Fruit fly (Drosophila melanogaster): Measurements from ENCODE around the gene CG31391.

The CG31391 gene

DNA sequence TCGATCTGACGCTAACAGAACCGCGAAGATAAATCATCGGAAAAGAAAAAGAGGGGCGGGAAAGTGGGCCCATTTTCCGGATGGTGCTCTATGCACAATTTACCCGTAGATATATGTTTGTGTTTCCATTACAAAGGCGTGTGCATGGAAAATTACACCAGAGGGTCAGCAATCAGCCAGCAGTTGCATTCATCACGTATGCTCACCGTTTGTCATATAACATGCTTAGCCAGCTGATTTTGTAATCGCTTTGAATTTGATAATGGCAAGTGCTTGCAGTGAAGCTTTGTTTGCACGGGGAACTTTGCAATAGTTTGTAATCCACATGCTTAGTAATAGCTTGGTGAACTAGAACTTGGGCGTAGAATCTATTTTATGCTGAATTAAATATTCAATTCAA lies 25.0 kb downstream of the CG31391 start:
- TF ChIP-seq insv (GFP tag; optimal IDR thresholded peaks at IDR 0.05): no peak
- no peak for TF ChIP-seq CG10431 (GFP tag; optimal IDR thresholded peaks at IDR 0.05)
- no peak for TF ChIP-seq CG1024 (GFP tag; IDR thresholded peaks at IDR 0.05)
- TF ChIP-seq nerfin-1 (tag; optimal IDR thresholded peaks at IDR 0.05): no peak
- no peak for TF ChIP-seq CG8359 (GFP tag; optimal IDR thresholded peaks at IDR 0.05; ENCODE audit: borderline replicate concordance)
- TF ChIP-seq CG2199 (GFP tag; IDR thresholded peaks at IDR 0.05): peak; percentile 51; the same call in 1 of the 3 replicates
- TF ChIP-seq gcm (GFP tag; optimal IDR thresholded peaks at IDR 0.05): peak; percentile 6
- TF ChIP-seq Pdp1 (GFP tag; optimal IDR thresholded peaks at IDR 0.05): peak in 1 of 2 experiments; percentile 63
- TF ChIP-seq CG1603 (tag; optimal IDR thresholded peaks at IDR 0.05): no peak
- TF ChIP-seq chinmo (GFP tag; IDR thresholded peaks at IDR 0.05; ENCODE audit: partially characterized antibody): 0 out of 4 replicates have a peak, but pooled peaks have one; percentile 38
- peak; percentile 46 for TF ChIP-seq sens (GFP tag)
- TF ChIP-seq odd (GFP tag; optimal IDR thresholded peaks at IDR 0.05): no peak

DNA sequence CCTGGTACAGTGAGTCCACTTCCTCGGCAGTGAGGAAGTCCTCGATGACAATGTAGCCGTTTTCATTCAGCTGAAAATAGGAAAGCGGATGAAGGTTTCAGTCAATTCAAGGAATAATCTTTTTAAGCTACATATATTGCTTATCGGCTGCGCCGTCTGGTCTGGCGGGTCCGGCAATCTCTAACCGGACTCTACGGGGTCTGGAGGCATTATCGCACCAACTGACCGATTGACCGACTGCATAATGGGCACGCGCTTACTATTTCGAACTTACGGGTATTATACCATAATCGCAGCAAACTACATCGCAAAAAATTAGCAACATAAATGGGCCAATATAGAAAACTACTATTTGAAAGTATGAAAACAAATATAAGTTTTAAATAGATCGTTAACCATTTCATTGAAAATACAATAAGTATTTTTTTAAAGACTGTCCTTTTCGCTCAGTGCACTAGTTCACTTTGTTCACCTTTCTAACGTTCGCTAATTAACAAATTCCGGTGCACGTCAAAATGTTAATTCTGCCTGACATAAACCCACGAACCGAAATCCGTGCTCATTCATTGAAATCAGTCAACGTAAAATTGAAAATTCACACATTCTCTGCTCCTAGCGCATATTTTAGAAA lies 25.8 kb downstream of the CG31391 start:
- peak; percentile 22 for TF ChIP-seq CG2712 (tag; optimal IDR thresholded peaks at IDR 0.05)
- TF ChIP-seq luna (GFP tag; optimal IDR thresholded peaks at IDR 0.05): no peak
- peak; percentile 22 for TF ChIP-seq Oli (tag; optimal IDR thresholded peaks at IDR 0.05)
- peak; percentile 37 for TF ChIP-seq unpg (GFP tag; optimal IDR thresholded peaks at IDR 0.05)
- no peak for TF ChIP-seq Fer1 (GFP tag; optimal IDR thresholded peaks at IDR 0.05)
- peak; percentile 13 for TF ChIP-seq sug (tag; optimal IDR thresholded peaks at IDR 0.05)
- peak; percentile 57 for TF ChIP-seq Med (GFP tag)
- TF ChIP-seq tx (GFP tag; optimal IDR thresholded peaks at IDR 0.05): no peak
- TF ChIP-seq eve (GFP tag; optimal IDR thresholded peaks at IDR 0.05): peak in 1 of 2 experiments; percentile 51
- TF ChIP-seq seq (GFP tag; IDR thresholded peaks at IDR 0.05): 0 out of 2 replicates have a peak, but pooled peaks have one; percentile 37
- TF ChIP-seq CG10366 (GFP tag; IDR thresholded peaks at IDR 0.05): peak; percentile 30; the same call in 1 of the 2 replicates
- TF ChIP-seq esg (GFP tag; conservative IDR thresholded peaks at IDR 0.05): 0 out of 2 replicates have a peak, but pooled peaks have one; percentile 7
- peak; percentile 24 for TF ChIP-seq CG15269 (tag; optimal IDR thresholded peaks at IDR 0.05)
- TF ChIP-seq gem (tag; optimal IDR thresholded peaks at IDR 0.05): peak; percentile 51
- TF ChIP-seq lilli (GFP tag; optimal IDR thresholded peaks at IDR 0.05): peak; percentile 5
- TF ChIP-seq Dbx (GFP tag; IDR thresholded peaks at IDR 0.05): 0 out of 3 replicates have a peak, but pooled peaks have one; percentile 27
- peak; percentile 25; the same call in 1 of the 2 replicates for TF ChIP-seq Ptx1 (GFP tag; IDR thresholded peaks at IDR 0.05)
- peak; percentile 3 for TF ChIP-seq CG10209 (GFP tag; optimal IDR thresholded peaks at IDR 0.05)
- no peak for TF ChIP-seq ase (GFP tag; IDR thresholded peaks at IDR 0.05)
- no peak for TF ChIP-seq dan (GFP tag; IDR thresholded peaks at IDR 0.05)
- peak; percentile 27 for TF ChIP-seq grau (tag; optimal IDR thresholded peaks at IDR 0.05)
- TF ChIP-seq CG8924 (tag; optimal IDR thresholded peaks at IDR 0.05): peak; percentile 21
- TF ChIP-seq CG18764 (GFP tag; optimal IDR thresholded peaks at IDR 0.05): no peak
- TF ChIP-seq Xbp1 (GFP tag; optimal IDR thresholded peaks at IDR 0.05): peak; percentile 25
- peak in 1 of 2 experiments; percentile 67 for TF ChIP-seq Pdp1 (GFP tag; optimal IDR thresholded peaks at IDR 0.05)
- TF ChIP-seq CG17328 (GFP tag; IDR thresholded peaks at IDR 0.05): peak; percentile 55
- TF ChIP-seq Ada2b (GFP tag; IDR thresholded peaks at IDR 0.05): peak; percentile 38; the same call in 1 of the 2 replicates
- 0 out of 2 replicates have a peak, but pooled peaks have one; percentile 10 for TF ChIP-seq lmd (GFP tag; IDR thresholded peaks at IDR 0.05)
- TF ChIP-seq CG13624 (GFP tag; optimal IDR thresholded peaks at IDR 0.05): no peak
- no peak for TF ChIP-seq CG17612 (GFP tag; IDR thresholded peaks at IDR 0.05)
- 0 out of 2 replicates have a peak, but pooled peaks have one; percentile 7 for TF ChIP-seq CG43689 (GFP tag; IDR thresholded peaks at IDR 0.05)
- 0 out of 3 replicates have a peak, but pooled peaks have one; percentile 26 for TF ChIP-seq ci (GFP tag; IDR thresholded peaks at IDR 0.05)
- no peak for TF ChIP-seq trem (tag; optimal IDR thresholded peaks at IDR 0.05)
- peak; percentile 44 for TF ChIP-seq slbo (GFP tag; IDR thresholded peaks at IDR 0.05)
- TF ChIP-seq Meics (GFP tag; optimal IDR thresholded peaks at IDR 0.05): peak; percentile 9
- TF ChIP-seq Opbp (GFP tag; IDR thresholded peaks at IDR 0.05; ENCODE audit: partially characterized antibody): no peak
- TF ChIP-seq CG3407 (GFP tag; optimal IDR thresholded peaks at IDR 0.05): no peak

Measured in whole organism, embryonic.